Fruit fly (Drosophila melanogaster): ENCODE data around the gene slo.

DNA sequence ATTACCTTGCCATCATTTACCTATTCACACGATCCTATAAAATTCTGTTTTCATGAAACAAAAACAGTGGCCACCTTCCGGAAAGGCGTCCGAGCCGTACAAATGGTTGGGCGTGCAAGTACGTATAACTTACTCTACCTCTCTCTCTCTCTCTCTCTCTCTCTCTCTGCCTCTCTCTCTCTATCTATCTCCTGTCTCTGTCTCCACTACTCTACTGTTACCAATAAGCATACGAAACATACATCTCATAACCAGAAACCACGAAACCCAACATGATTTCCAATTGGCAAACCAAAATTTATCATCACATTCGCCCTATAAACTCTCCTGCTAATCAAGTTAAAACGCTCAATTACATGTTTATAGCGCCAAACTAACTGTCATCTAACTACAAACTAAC is 37.0 kb downstream of the slo start:
- no peak for TF ChIP-seq D1 (tag; optimal IDR thresholded peaks at IDR 0.05)
- no peak for TF ChIP-seq CG12605 (GFP tag; IDR thresholded peaks at IDR 0.05)
- no peak for TF ChIP-seq CG15710 (tag; optimal IDR thresholded peaks at IDR 0.05)
- no peak for TF ChIP-seq CG8159 (tag; optimal IDR thresholded peaks at IDR 0.05)
